Comparison of ENCODE assay signal across 5 fruit fly cellular contexts in the genomic region with DNA sequence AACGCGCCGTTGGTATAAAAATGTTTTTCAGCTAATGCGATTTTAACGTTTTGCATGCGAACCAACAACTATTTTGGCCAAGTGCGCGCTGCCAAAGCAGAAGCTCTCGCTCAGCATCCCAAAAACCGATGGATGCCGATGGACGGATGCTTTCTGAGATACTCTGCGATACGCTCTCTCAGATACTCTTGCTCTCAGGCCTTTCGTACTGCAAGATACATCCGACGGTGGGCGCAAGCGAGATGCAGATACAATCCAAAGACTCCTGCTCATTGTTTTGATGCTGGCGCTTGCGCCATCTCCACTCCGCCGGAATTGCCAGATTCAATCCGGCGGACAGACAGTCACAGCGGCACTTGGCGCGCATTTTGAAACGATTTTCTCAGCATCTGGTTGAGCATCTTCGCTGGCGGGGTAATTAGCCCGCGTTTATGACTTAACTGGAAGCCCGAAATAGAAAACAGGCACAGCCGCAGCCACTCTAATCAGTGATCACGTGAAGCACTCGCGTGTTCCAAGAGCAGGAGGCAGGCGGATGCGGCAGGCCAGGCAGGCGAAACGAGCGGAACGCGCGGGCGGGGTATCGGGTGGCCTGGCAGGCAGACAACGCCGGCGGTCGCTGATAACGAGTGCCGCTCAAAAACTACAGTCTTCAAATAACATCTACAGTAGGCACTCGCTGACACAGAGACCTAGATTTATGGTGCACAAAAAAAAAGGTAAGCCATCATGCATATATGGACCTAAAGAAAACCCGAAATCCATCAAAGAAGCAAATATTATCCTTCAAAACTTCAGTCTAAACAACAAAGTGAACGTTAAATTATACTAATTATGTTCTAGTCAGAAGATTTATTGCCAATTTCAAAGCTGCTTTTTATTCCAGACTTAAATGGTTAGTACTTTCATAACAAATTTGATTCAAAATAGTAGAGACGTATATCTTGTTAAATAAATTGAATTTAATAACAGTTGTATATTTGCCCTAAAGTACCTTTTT.
TF ChIP-seq lines count a peak whose summit lies in the region.

CG16779 (minus strand) TSS at position 51 of the 1,000 bp plus-strand sequence.

- no peak for TF ChIP-seq CTCF in whole organism, embryonic (GFP tag; optimal IDR thresholded peaks at IDR 0.05; lab: Kevin White, UChicago)

TF ChIP-seq in whole organism, adult, 20 proteins besides CTCF, POLR2A, EP300 and RAD21 (continues in another document):
- TF ChIP-seq cic (GFP tag; optimal IDR thresholded peaks at IDR 0.05; lab: Kevin White, UChicago) (no peak), Hr96 (GFP tag; optimal IDR thresholded peaks at IDR 0.05; lab: Kevin White, UChicago) (no peak), Crg-1 (GFP tag; optimal IDR thresholded peaks at IDR 0.05; lab: Kevin White, UChicago) (no peak), CG33017 (tag; optimal IDR thresholded peaks at IDR 0.05; lab: Kevin White, UChicago) (no peak), CG5204 (GFP tag; optimal IDR thresholded peaks at IDR 0.05; lab: Kevin White, UChicago) (no peak), CG11617 (GFP tag; optimal IDR thresholded peaks at IDR 0.05; lab: Kevin White, UChicago) (no peak), kay (GFP tag; lab: Kevin White, UChicago; ENCODE audit: borderline replicate concordance) (no peak), tj (GFP tag; optimal IDR thresholded peaks at IDR 0.05; lab: Kevin White, UChicago) (no peak), pad (GFP tag; optimal IDR thresholded peaks at IDR 0.05; lab: Kevin White, UChicago) (no peak), cnc (optimal IDR thresholded peaks at IDR 0.05; lab: Kevin White, UChicago) (no peak), bab1 (GFP tag; optimal IDR thresholded peaks at IDR 0.05; lab: Kevin White, UChicago) (no peak), CG1620 (GFP tag; optimal IDR thresholded peaks at IDR 0.05; lab: Kevin White, UChicago) (no peak), CG7101 (tag; optimal IDR thresholded peaks at IDR 0.05; lab: Kevin White, UChicago) (peak; percentile 25), CG12768 (GFP tag; optimal IDR thresholded peaks at IDR 0.05; lab: Kevin White, UChicago) (peak; percentile 43), CG7045 (GFP tag; optimal IDR thresholded peaks at IDR 0.05; lab: Kevin White, UChicago) (no peak), Clk (GFP tag; optimal IDR thresholded peaks at IDR 0.05; lab: Kevin White, UChicago) (peak; percentile 1)

TF ChIP-seq in whole organism, embryonic, 481 proteins besides CTCF, POLR2A, EP300 and RAD21 (continues in another document):
- TF ChIP-seq peb (GFP tag; IDR thresholded peaks at IDR 0.05; lab: Robert Waterston, UW) (no peak), h (optimal IDR thresholded peaks at IDR 0.05; lab: Kevin White, UChicago) (no peak), org-1 (GFP tag; optimal IDR thresholded peaks at IDR 0.05; lab: Kevin White, UChicago) (no peak), Lhr (GFP tag; optimal IDR thresholded peaks at IDR 0.05; lab: Kevin White, UChicago) (no peak), CG9727 (GFP tag; optimal IDR thresholded peaks at IDR 0.05; lab: Kevin White, UChicago) (peak; percentile 65), CG15269 (tag; optimal IDR thresholded peaks at IDR 0.05; lab: Kevin White, UChicago) (peak; percentile 49), Trl (optimal IDR thresholded peaks at IDR 0.05; lab: Kevin White, UChicago) (peak; percentile 62 to 63), Trl (GFP tag; optimal IDR thresholded peaks at IDR 0.05; lab: Kevin White, UChicago) (no peak), CG13287 (GFP tag; IDR thresholded peaks at IDR 0.05; lab: Robert Waterston, UW; ENCODE audit: partially characterized antibody) (peak; percentile 40; the same call in 1 of the 2 replicates), CG14860 (GFP tag; IDR thresholded peaks at IDR 0.05; lab: Robert Waterston, UW; ENCODE audit: partially characterized antibody) (no peak), Sry-δ (GFP tag; optimal IDR thresholded peaks at IDR 0.05; lab: Kevin White, UChicago) (no peak), cwo (GFP tag; optimal IDR thresholded peaks at IDR 0.05; lab: Kevin White, UChicago) (peak; percentile 100), CG12219 (GFP tag; optimal IDR thresholded peaks at IDR 0.05; lab: Kevin White, UChicago) (no peak), D19A (tag; optimal IDR thresholded peaks at IDR 0.05; lab: Kevin White, UChicago) (peak; percentile 28), dati (GFP tag; IDR thresholded peaks at IDR 0.05; lab: Robert Waterston, UW) (no peak), CG1024 (GFP tag; IDR thresholded peaks at IDR 0.05; lab: Robert Waterston, UW) (no peak)

TF ChIP-seq in whole organism, prepupa, 60 proteins besides CTCF, POLR2A, EP300 and RAD21 (continues in another document):
- TF ChIP-seq net (GFP tag; optimal IDR thresholded peaks at IDR 0.05; lab: Kevin White, UChicago) (peak; percentile 2), CG6792 (GFP tag; optimal IDR thresholded peaks at IDR 0.05; lab: Kevin White, UChicago) (peak; percentile 29), Hr4 (GFP tag; optimal IDR thresholded peaks at IDR 0.05; lab: Kevin White, UChicago) (peak; percentile 27), Met (GFP tag; optimal IDR thresholded peaks at IDR 0.05; lab: Kevin White, UChicago) (peak; percentile 40), CG8119 (GFP tag; IDR thresholded peaks at IDR 0.05; lab: Robert Waterston, UW) (no peak), salr (GFP tag; optimal IDR thresholded peaks at IDR 0.05; lab: Kevin White, UChicago) (no peak), Smox (GFP tag; optimal IDR thresholded peaks at IDR 0.05; lab: Kevin White, UChicago) (peak; percentile 48), CG16779 (tag; optimal IDR thresholded peaks at IDR 0.05; lab: Kevin White, UChicago) (no peak), CG6808 (GFP tag; optimal IDR thresholded peaks at IDR 0.05; lab: Kevin White, UChicago) (no peak), Hr38 (GFP tag; optimal IDR thresholded peaks at IDR 0.05; lab: Kevin White, UChicago) (no peak), Hr39 (GFP tag; optimal IDR thresholded peaks at IDR 0.05; lab: Kevin White, UChicago) (peak; percentile 39), CG4318 (GFP tag; optimal IDR thresholded peaks at IDR 0.05; lab: Kevin White, UChicago) (peak; percentile 2), ss (GFP tag; optimal IDR thresholded peaks at IDR 0.05; lab: Kevin White, UChicago) (peak in 1 of 2 experiments; percentile 4), pdm3 (GFP tag; optimal IDR thresholded peaks at IDR 0.05; lab: Kevin White, UChicago) (peak; percentile 30), CG31627 (GFP tag; optimal IDR thresholded peaks at IDR 0.05; lab: Kevin White, UChicago) (peak; percentile 38), topi (GFP tag; optimal IDR thresholded peaks at IDR 0.05; lab: Kevin White, UChicago) (peak; percentile 7), Eip75B (GFP tag; optimal IDR thresholded peaks at IDR 0.05; lab: Kevin White, UChicago) (no peak)

TF ChIP-seq in whole organism, pupa, 21 proteins besides CTCF, POLR2A, EP300 and RAD21 (continues in another document):
- TF ChIP-seq CG13204 (GFP tag; optimal IDR thresholded peaks at IDR 0.05; lab: Kevin White, UChicago) (peak; percentile 19), Pif1A (GFP tag; optimal IDR thresholded peaks at IDR 0.05; lab: Kevin White, UChicago) (no peak), D1 (tag; optimal IDR thresholded peaks at IDR 0.05; lab: Kevin White, UChicago) (no peak), CG4496 (GFP tag; IDR thresholded peaks at IDR 0.05; lab: Robert Waterston, UW) (no peak), gl (tag; optimal IDR thresholded peaks at IDR 0.05; lab: Kevin White, UChicago) (no peak), Ets98B (GFP tag; IDR thresholded peaks at IDR 0.05; lab: Robert Waterston, UW) (no peak), EcR (GFP tag; optimal IDR thresholded peaks at IDR 0.05; lab: Kevin White, UChicago) (no peak), CG15710 (tag; optimal IDR thresholded peaks at IDR 0.05; lab: Kevin White, UChicago) (peak; percentile 34), CG10348 (GFP tag; IDR thresholded peaks at IDR 0.05; lab: Robert Waterston, UW) (no peak), CG8301 (tag; optimal IDR thresholded peaks at IDR 0.05; lab: Kevin White, UChicago) (peak; percentile 22), CG14655 (GFP tag; optimal IDR thresholded peaks at IDR 0.05; lab: Kevin White, UChicago) (peak; percentile 53), CG9948 (tag; optimal IDR thresholded peaks at IDR 0.05; lab: Kevin White, UChicago) (peak; percentile 3), CG17806 (tag; optimal IDR thresholded peaks at IDR 0.05; lab: Kevin White, UChicago) (no peak), CG32121 (GFP tag; IDR thresholded peaks at IDR 0.05; lab: Robert Waterston, UW) (no peak), Snoo (tag; optimal IDR thresholded peaks at IDR 0.05; lab: Kevin White, UChicago) (no peak), CG8159 (tag; optimal IDR thresholded peaks at IDR 0.05; lab: Kevin White, UChicago) (peak; percentile 50), CG12605 (GFP tag; IDR thresholded peaks at IDR 0.05; lab: Robert Waterston, UW) (no peak), fd96Ca (GFP tag; IDR thresholded peaks at IDR 0.05; lab: Robert Waterston, UW) (no peak), CG34367 (tag; optimal IDR thresholded peaks at IDR 0.05; lab: Kevin White, UChicago) (peak; percentile 9)

TF ChIP-seq in whole organism, wandering third instar larva, 38 proteins besides CTCF, POLR2A, EP300 and RAD21:
- TF ChIP-seq rgr (GFP tag; optimal IDR thresholded peaks at IDR 0.05; lab: Kevin White, UChicago) (no peak), Hr78 (GFP tag; optimal IDR thresholded peaks at IDR 0.05; lab: Kevin White, UChicago) (no peak), Rel (GFP tag; optimal IDR thresholded peaks at IDR 0.05; lab: Kevin White, UChicago) (no peak), Rel (tag; optimal IDR thresholded peaks at IDR 0.05; lab: Kevin White, UChicago) (no peak), h (GFP tag; optimal IDR thresholded peaks at IDR 0.05; lab: Kevin White, UChicago) (no peak), Dif (GFP tag; optimal IDR thresholded peaks at IDR 0.05; lab: Kevin White, UChicago; ENCODE audit: partially characterized antibody) (peak; percentile 36), woc (GFP tag; optimal IDR thresholded peaks at IDR 0.05; lab: Kevin White, UChicago) (no peak), sage (GFP tag; optimal IDR thresholded peaks at IDR 0.05; lab: Kevin White, UChicago) (no peak), foxo (GFP tag; optimal IDR thresholded peaks at IDR 0.05; lab: Kevin White, UChicago) (peak in 1 of 2 experiments; percentile 24), pan (optimal IDR thresholded peaks at IDR 0.05; lab: Kevin White, UChicago) (no peak), usp (GFP tag; optimal IDR thresholded peaks at IDR 0.05; lab: Kevin White, UChicago) (no peak), dl (GFP tag; optimal IDR thresholded peaks at IDR 0.05; lab: Kevin White, UChicago; ENCODE audit: insufficient read depth in 1 of 2, partially characterized antibody in 2 of 2) (peak in 1 of 2 experiments; percentile 46), fru (GFP tag; optimal IDR thresholded peaks at IDR 0.05; lab: Kevin White, UChicago) (peak; percentile 7), CG9705 (GFP tag; optimal IDR thresholded peaks at IDR 0.05; lab: Kevin White, UChicago) (no peak), Vsx2 (GFP tag; optimal IDR thresholded peaks at IDR 0.05; lab: Kevin White, UChicago; ENCODE audit: partially characterized antibody) (peak; percentile 13), br (GFP tag; optimal IDR thresholded peaks at IDR 0.05; lab: Kevin White, UChicago) (peak; percentile 9)
